Worm (Caenorhabditis elegans) whole organism, L4/young adult: ENCODE results near the gene T26H5.10.

Source experiments
- W03F9.2 ChIP-seq: fragments of 150-350 bp; optimal IDR thresholded peaks from 2 replicates; lab custom pipeline; 2014; ENCODE audit warnings: missing biosample characterization, missing genetic modification characterization
- dao-5 ChIP-seq: sonication (generic microtip); optimal IDR thresholded peaks from 2 replicates; lab custom pipeline; 2016; ENCODE audit warnings: missing genotype, missing genetic modification characterization, moderate library complexity, missing compliant biosample characterization
- him-1 ChIP-seq: sonication (generic microtip); optimal IDR thresholded peaks from 2 replicates; lab custom pipeline; 2016; ENCODE audit warnings: missing genotype, missing genetic modification reagents, missing genetic modification characterization, missing compliant biosample characterization

ce11 chrV:15471029-15471428 lies 27.4 kb upstream of the T26H5.10 start, which contains the start of gene dpf-1:
- no peak for TF ChIP-seq W03F9.2 (tag; lab: Kevin White, UChicago)
- no peak for TF ChIP-seq dao-5
- TF ChIP-seq him-1 (tag; lab: Kevin White, UChicago) = no peak
